Fruit fly (Drosophila melanogaster) S2 (cell line): Measurements from ENCODE around the gene Muc30E.

Experiments
- CG8478 ChIP-seq: fragments of >200 bp; optimal IDR thresholded peaks from 2 replicates; lab custom pipeline; 2018
- CTCF ChIP-seq, 2 experiments: fragments of >200 bp; optimal IDR thresholded peaks; 2 replicates each; lab custom pipeline; 2018

- TF ChIP-seq CG8478 (lab: Kevin White, UChicago): no peak
- no peak for TF ChIP-seq CTCF (optimal IDR thresholded peaks at IDR 0.05; lab: Kevin White, UChicago)
Measured at dm6 chr2L:9937908-9938307, 35.0 kb upstream of the Muc30E start, which contains the start of gene Arglu1.
